Fruit fly (Drosophila melanogaster): ENCODE results near the gene CG7888.

The CG7888 gene

dm6 chr3L:11096195-11096908, 42.5 kb downstream of the CG7888 start, which contains the start of the genes CG46439, Iyd and CG33947 (continued):
- TF ChIP-seq CG4360 (GFP tag; IDR thresholded peaks at IDR 0.05) (peak; percentile 38; the same call in 1 of the 2 replicates), CG14667 (GFP tag; IDR thresholded peaks at IDR 0.05) (no peak), zen (tag; optimal IDR thresholded peaks at IDR 0.05) (no peak), CG1233 (GFP tag; optimal IDR thresholded peaks at IDR 0.05) (no peak), Lhr (GFP tag; optimal IDR thresholded peaks at IDR 0.05) (no peak), pita (GFP tag; optimal IDR thresholded peaks at IDR 0.05) (no peak), CG34376 (GFP tag; optimal IDR thresholded peaks at IDR 0.05) (peak; percentile 41), da (GFP tag; optimal IDR thresholded peaks at IDR 0.05) (no peak), BEAF-32 (GFP tag; optimal IDR thresholded peaks at IDR 0.05) (no peak), ash1 (GFP tag; optimal IDR thresholded peaks at IDR 0.05) (no peak), phol (tag; optimal IDR thresholded peaks at IDR 0.05) (no peak), chif (GFP tag; optimal IDR thresholded peaks at IDR 0.05) (no peak), Sox100B (GFP tag; optimal IDR thresholded peaks at IDR 0.05) (no peak), h (optimal IDR thresholded peaks at IDR 0.05) (no peak), jing (GFP tag; optimal IDR thresholded peaks at IDR 0.05) (no peak), CG17361 (GFP tag; IDR thresholded peaks at IDR 0.05) (0 out of 3 replicates have a peak, but pooled peaks have one; percentile 17), CG32772 (GFP tag; IDR thresholded peaks at IDR 0.05) (no peak), grau (tag; optimal IDR thresholded peaks at IDR 0.05) (peak; percentile 2), CG10321 (GFP tag; IDR thresholded peaks at IDR 0.05) (no peak), kay (GFP tag; optimal IDR thresholded peaks at IDR 0.05) (no peak), scrt (GFP tag; optimal IDR thresholded peaks at IDR 0.05) (no peak), CG17385 (GFP tag; optimal IDR thresholded peaks at IDR 0.05) (peak; percentile 80), CoRest (tag; optimal IDR thresholded peaks at IDR 0.05) (no peak), ttk (GFP tag; IDR thresholded peaks at IDR 0.05) (no peak), CG12391 (tag; optimal IDR thresholded peaks at IDR 0.05) (no peak), unc-4 (GFP tag; IDR thresholded peaks at IDR 0.05; ENCODE audit: partially characterized antibody) (peak; percentile 40; the same call in 1 of the 2 replicates), slp2 (GFP tag; optimal IDR thresholded peaks at IDR 0.05) (no peak), mirr (GFP tag; optimal IDR thresholded peaks at IDR 0.05) (no peak), zfh1 (GFP tag; IDR thresholded peaks at IDR 0.05) (0 out of 3 replicates have a peak, but pooled peaks have one; percentile 32), ssp (GFP tag; IDR thresholded peaks at IDR 0.05) (no peak), sima (GFP tag; optimal IDR thresholded peaks at IDR 0.05) (no peak), seq (GFP tag; IDR thresholded peaks at IDR 0.05) (no peak), kni (GFP tag; optimal IDR thresholded peaks at IDR 0.05) (peak; percentile 39), NFAT (GFP tag; IDR thresholded peaks at IDR 0.05) (no peak), Lim3 (GFP tag; IDR thresholded peaks at IDR 0.05) (no peak), nau (GFP tag; optimal IDR thresholded peaks at IDR 0.05) (peak; percentile 59), mam (GFP tag; optimal IDR thresholded peaks at IDR 0.05) (no peak), CG10209 (GFP tag; optimal IDR thresholded peaks at IDR 0.05) (peak; percentile 19), CG14965 (GFP tag; optimal IDR thresholded peaks at IDR 0.05; ENCODE audit: borderline replicate concordance) (no peak), Vsx1 (GFP tag; optimal IDR thresholded peaks at IDR 0.05) (peak; percentile 85), CTCF (GFP tag; optimal IDR thresholded peaks at IDR 0.05) (peak; percentile 23), sqz (GFP tag; optimal IDR thresholded peaks at IDR 0.05) (peak; percentile 60), Nf-YA (GFP tag; IDR thresholded peaks at IDR 0.05) (no peak), disco-r (GFP tag; optimal IDR thresholded peaks at IDR 0.05) (no peak), Hey (tag; optimal IDR thresholded peaks at IDR 0.05) (no peak), CG14050 (GFP tag; IDR thresholded peaks at IDR 0.05) (no peak), toy (GFP tag; IDR thresholded peaks at IDR 0.05) (no peak), CG6272 (GFP tag; IDR thresholded peaks at IDR 0.05) (no peak), ac (GFP tag; optimal IDR thresholded peaks at IDR 0.05) (no peak), ap (GFP tag; IDR thresholded peaks at IDR 0.05) (no peak), bcd (GFP tag; optimal IDR thresholded peaks at IDR 0.05) (no peak)

All from whole organism, embryonic.